Fruit fly (Drosophila melanogaster) whole organism, embryonic: ENCODE data around the gene CG7702.
A peak's percentile ranks its signal among the peaks of the same experiment; 100 is the strongest.

Experiments used
- CG10209 ChIP-seq: fragments of 200-800 bp; sonication (Bioruptor generic); optimal IDR thresholded peaks from 3 replicates; lab custom pipeline; 2017; ENCODE audit warnings: missing biosample characterization, mild to moderate bottlenecking, missing genetic modification characterization, missing genetic modification reagents
- CG11093 ChIP-seq: fragments of 200-800 bp; sonication (Bioruptor generic); IDR thresholded peaks from 3 replicates; pipeline ENCODE4 v1.3.6; 2022; ENCODE audit warnings: missing biosample characterization, missing genetic modification characterization
- CG11456 ChIP-seq: fragments of 200-800 bp; sonication (Bioruptor generic); IDR thresholded peaks from 3 replicates; pipeline ENCODE4 v1.3.6; 2022; ENCODE audit warnings: missing biosample characterization, missing genetic modification characterization
- CG1233 ChIP-seq: fragments of 200-800 bp; sonication (Bioruptor generic); optimal IDR thresholded peaks from 4 replicates; lab custom pipeline; 2018; ENCODE audit warnings: missing biosample characterization, mild to moderate bottlenecking, missing genetic modification characterization
- CG17359 ChIP-seq: fragments of 200-800 bp; sonication (Bioruptor generic); optimal IDR thresholded peaks from 3 replicates; lab custom pipeline; 2018; ENCODE audit warnings: missing biosample characterization, mild to moderate bottlenecking, missing genetic modification characterization, moderate library complexity
- CG2199 ChIP-seq: fragments of 200-800 bp; sonication (Bioruptor generic); IDR thresholded peaks from 3 replicates; pipeline ENCODE4 v1.3.6; 2022; ENCODE audit warnings: missing biosample characterization, missing genetic modification characterization
- CG2875 ChIP-seq: fragments of 200-800 bp; sonication (Bioruptor generic); optimal IDR thresholded peaks from 2 replicates; lab custom pipeline; 2017; ENCODE audit warnings: missing biosample characterization, mild to moderate bottlenecking, missing genetic modification characterization, missing genetic modification reagents
- CG30431 ChIP-seq: fragments of 200-800 bp; sonication (Bioruptor generic); optimal IDR thresholded peaks from 2 replicates; lab custom pipeline; 2017; ENCODE audit warnings: missing biosample characterization, missing genetic modification characterization
- CG31365 ChIP-seq: fragments of 200-800 bp; sonication (Bioruptor generic); optimal IDR thresholded peaks from 2 replicates; lab custom pipeline; 2018; ENCODE audit warnings: missing biosample characterization, mild to moderate bottlenecking, missing genetic modification characterization
- CG31388 ChIP-seq: fragments of 200-800 bp; sonication (Bioruptor generic); optimal IDR thresholded peaks from 2 replicates; lab custom pipeline; 2016; ENCODE audit warnings: missing biosample characterization, missing genetic modification characterization
- CG32532 ChIP-seq: fragments of 200-800 bp; sonication (Bioruptor generic); IDR thresholded peaks from 2 replicates; pipeline ENCODE4 v1.3.6; 2022; ENCODE audit warnings: missing biosample characterization, missing genetic modification characterization
- CG3407 ChIP-seq: fragments of 200-800 bp; sonication (Bioruptor generic); optimal IDR thresholded peaks from 2 replicates; lab custom pipeline; 2018; ENCODE audit warnings: missing biosample characterization, mild to moderate bottlenecking, missing genetic modification characterization
- CG42726 ChIP-seq: fragments of 200-800 bp; sonication (Bioruptor generic); IDR thresholded peaks from 2 replicates; pipeline ENCODE4 v1.3.6; 2022; ENCODE audit warnings: missing biosample characterization, missing genetic modification characterization; ENCODE audit not compliant: partially characterized antibody
- CG7357 ChIP-seq: fragments of 200-800 bp; sonication (Bioruptor generic); IDR thresholded peaks from 3 replicates; pipeline ENCODE4 v1.3.6; 2022; ENCODE audit warnings: missing biosample characterization, missing genetic modification characterization
- CG7987 ChIP-seq: fragments of 200-800 bp; sonication (Bioruptor generic); optimal IDR thresholded peaks from 2 replicates; lab custom pipeline; 2018; ENCODE audit warnings: missing biosample characterization, mild to moderate bottlenecking, missing genetic modification characterization, moderate library complexity
- CG9215 ChIP-seq: fragments of 200-800 bp; sonication (Bioruptor generic); IDR thresholded peaks from 2 replicates; pipeline ENCODE4 v1.3.6; 2022; ENCODE audit warnings: missing biosample characterization, missing genetic modification characterization
- D19B ChIP-seq: fragments of 200-800 bp; sonication (Bioruptor generic); optimal IDR thresholded peaks from 2 replicates; lab custom pipeline; 2017; ENCODE audit warnings: missing biosample characterization, mild to moderate bottlenecking, missing genetic modification characterization
- H2.0 ChIP-seq: fragments of 200-800 bp; sonication (Bioruptor generic); IDR thresholded peaks from 2 replicates; pipeline ENCODE4 v1.3.6; 2022; ENCODE audit warnings: missing biosample characterization, missing genetic modification characterization
- Hey ChIP-seq: fragments of 200-800 bp; sonication (Bioruptor generic); optimal IDR thresholded peaks from 3 replicates; lab custom pipeline; 2018; ENCODE audit warnings: missing biosample characterization, mild to moderate bottlenecking, missing genetic modification characterization
- Hmx ChIP-seq: fragments of 200-800 bp; sonication (Bioruptor generic); optimal IDR thresholded peaks from 2 replicates; lab custom pipeline; 2016; ENCODE audit warnings: missing biosample characterization, missing genetic modification characterization
- Hr3 ChIP-seq: fragments of 200-800 bp; sonication (Bioruptor generic); optimal IDR thresholded peaks from 3 replicates; lab custom pipeline; 2016; ENCODE audit warnings: missing biosample characterization, missing genetic modification characterization
- Hr51 ChIP-seq, 2 experiments: fragments of 200-800 bp; sonication (Bioruptor generic); optimal IDR thresholded peaks; 2 replicates in 1 of 2; 3 replicates in 1 of 2; lab custom pipeline; 2016 to 2018; ENCODE audit warnings: missing biosample characterization in 2 of 2, missing genetic modification characterization in 2 of 2, mild to moderate bottlenecking in 1 of 2, moderate library complexity in 1 of 2
- MESR4 ChIP-seq: fragments of 200-800 bp; sonication (Bioruptor generic); optimal IDR thresholded peaks from 2 replicates; lab custom pipeline; 2018; ENCODE audit warnings: missing biosample characterization, mild to moderate bottlenecking, missing genetic modification characterization, moderate library complexity
- Myb ChIP-seq: fragments of 200-800 bp; sonication (Bioruptor generic); optimal IDR thresholded peaks from 2 replicates; lab custom pipeline; 2016; ENCODE audit warnings: missing biosample characterization, missing genetic modification characterization
- NFAT ChIP-seq: fragments of 200-800 bp; sonication (Bioruptor generic); IDR thresholded peaks from 2 replicates; pipeline ENCODE4 v1.3.6; 2022; ENCODE audit warnings: missing biosample characterization, missing genetic modification characterization
- Optix ChIP-seq: fragments of 200-800 bp; sonication (Bioruptor generic); IDR thresholded peaks from 3 replicates; pipeline ENCODE4 v1.3.6; 2022; ENCODE audit warnings: missing biosample characterization, missing genetic modification characterization
- PHDP ChIP-seq: fragments of 200-800 bp; sonication (Bioruptor generic); optimal IDR thresholded peaks from 3 replicates; lab custom pipeline; 2018; ENCODE audit warnings: missing biosample characterization, mild to moderate bottlenecking, missing genetic modification characterization, moderate library complexity
- Sin3A ChIP-seq: fragments of >200 bp; optimal IDR thresholded peaks from 2 replicates; lab custom pipeline; 2018
- crp ChIP-seq, 2 experiments: fragments of 200-800 bp; sonication (Bioruptor generic); optimal IDR thresholded peaks; 2 replicates in 1 of 2; 3 replicates in 1 of 2; lab custom pipeline; 2017; ENCODE audit warnings: missing biosample characterization in 2 of 2, missing genetic modification characterization in 2 of 2, mild to moderate bottlenecking in 1 of 2, moderate library complexity in 1 of 2
- disco-r ChIP-seq: fragments of 200-800 bp; sonication (Bioruptor generic); optimal IDR thresholded peaks from 2 replicates; lab custom pipeline; 2016; ENCODE audit warnings: missing biosample characterization, missing genetic modification characterization
- dmrt11E ChIP-seq: fragments of 200-800 bp; sonication (Bioruptor generic); optimal IDR thresholded peaks from 3 replicates; lab custom pipeline; 2018; ENCODE audit warnings: missing biosample characterization, mild to moderate bottlenecking, missing genetic modification characterization, moderate library complexity
- fd96Cb ChIP-seq: fragments of 200-800 bp; sonication (Bioruptor generic); optimal IDR thresholded peaks from 2 replicates; lab custom pipeline; 2018; ENCODE audit warnings: missing biosample characterization, mild to moderate bottlenecking, missing genetic modification characterization, moderate library complexity
- gro ChIP-seq: fragments of 200-800 bp; sonication (Bioruptor generic); optimal IDR thresholded peaks from 2 replicates; lab custom pipeline; 2016; ENCODE audit warnings: missing biosample characterization, missing genetic modification characterization
- lola ChIP-seq, 3 experiments: fragments of >200 bp in 2 of 3; fragments of 200-800 bp in 1 of 3; sonication (Bioruptor generic) in 1 of 3; optimal IDR thresholded peaks; 2 replicates each; lab custom pipeline; 2017 to 2019; ENCODE audit warnings: missing biosample characterization in 3 of 3, missing genetic modification characterization in 3 of 3, mild to moderate bottlenecking in 1 of 3, moderate library complexity in 1 of 3
- p53 ChIP-seq: fragments of 200-800 bp; sonication (Bioruptor generic); optimal IDR thresholded peaks from 2 replicates; lab custom pipeline; 2016; ENCODE audit warnings: missing biosample characterization, missing genetic modification characterization
- peb ChIP-seq: fragments of 200-800 bp; sonication (Bioruptor generic); IDR thresholded peaks from 2 replicates; pipeline ENCODE4 v1.3.6; 2022; ENCODE audit warnings: missing biosample characterization, missing genetic modification characterization
- pum ChIP-seq: fragments of 200-800 bp; sonication (Bioruptor generic); optimal IDR thresholded peaks from 2 replicates; lab custom pipeline; 2016; ENCODE audit warnings: missing biosample characterization, missing genetic modification characterization
- salm ChIP-seq: fragments of 200-800 bp; sonication (Bioruptor generic); optimal IDR thresholded peaks from 2 replicates; lab custom pipeline; 2018; ENCODE audit warnings: missing biosample characterization, mild to moderate bottlenecking, missing genetic modification characterization
- sc ChIP-seq, 3 experiments: fragments of >200 bp in 2 of 3; fragments of 200-800 bp in 1 of 3; sonication (Bioruptor generic) in 1 of 3; optimal IDR thresholded peaks; 2 replicates in 2 of 3; 3 replicates in 1 of 3; lab custom pipeline; 2017; ENCODE audit warnings: mild to moderate bottlenecking in 1 of 3, missing biosample characterization in 1 of 3, missing genetic modification characterization in 1 of 3, missing genetic modification reagents in 1 of 3
- sd ChIP-seq: fragments of 200-800 bp; sonication (Bioruptor generic); optimal IDR thresholded peaks from 3 replicates; lab custom pipeline; 2018; ENCODE audit warnings: missing biosample characterization, mild to moderate bottlenecking, missing genetic modification characterization, moderate library complexity
- sr ChIP-seq: fragments of 200-800 bp; sonication (Bioruptor generic); IDR thresholded peaks from 3 replicates; pipeline ENCODE4 v1.3.6; 2022; ENCODE audit warnings: missing biosample characterization, missing genetic modification characterization
- stwl ChIP-seq: fragments of 200-800 bp; sonication (Bioruptor generic); optimal IDR thresholded peaks from 3 replicates; lab custom pipeline; 2018; ENCODE audit warnings: missing biosample characterization, mild to moderate bottlenecking, missing genetic modification characterization, moderate library complexity
- tio ChIP-seq: fragments of 200-800 bp; sonication (Bioruptor generic); optimal IDR thresholded peaks from 2 replicates; lab custom pipeline; 2017; ENCODE audit warnings: missing biosample characterization, missing genetic modification characterization, inconsistent platforms
- tna ChIP-seq: fragments of 200-800 bp; sonication (Bioruptor generic); IDR thresholded peaks from 2 replicates; pipeline ENCODE4 v1.3.6; 2022; ENCODE audit warnings: missing biosample characterization, missing genetic modification characterization; ENCODE audit not compliant: partially characterized antibody
- trem ChIP-seq: fragments of 200-800 bp; optimal IDR thresholded peaks from 3 replicates; lab custom pipeline; 2019; ENCODE audit warnings: missing biosample characterization, mild to moderate bottlenecking, missing genetic modification characterization, moderate library complexity
- wor ChIP-seq: fragments of 200-800 bp; sonication (Bioruptor generic); IDR thresholded peaks from 2 replicates; pipeline ENCODE4 v1.3.6; 2022; ENCODE audit warnings: missing biosample characterization, missing genetic modification characterization
- zen2 ChIP-seq: fragments of 200-800 bp; sonication (Bioruptor generic); IDR thresholded peaks from 3 replicates; pipeline ENCODE4 v1.3.6; 2022; ENCODE audit warnings: missing biosample characterization, missing genetic modification characterization; ENCODE audit not compliant: partially characterized antibody
- zf30C ChIP-seq: fragments of 200-800 bp; sonication (Bioruptor generic); optimal IDR thresholded peaks from 3 replicates; lab custom pipeline; 2018; ENCODE audit warnings: missing biosample characterization, mild to moderate bottlenecking, missing genetic modification characterization
- zfh2 ChIP-seq: fragments of 200-800 bp; sonication (Bioruptor generic); optimal IDR thresholded peaks from 2 replicates; lab custom pipeline; 2016; ENCODE audit warnings: missing biosample characterization, missing genetic modification characterization

CG7702 gene

DNA sequence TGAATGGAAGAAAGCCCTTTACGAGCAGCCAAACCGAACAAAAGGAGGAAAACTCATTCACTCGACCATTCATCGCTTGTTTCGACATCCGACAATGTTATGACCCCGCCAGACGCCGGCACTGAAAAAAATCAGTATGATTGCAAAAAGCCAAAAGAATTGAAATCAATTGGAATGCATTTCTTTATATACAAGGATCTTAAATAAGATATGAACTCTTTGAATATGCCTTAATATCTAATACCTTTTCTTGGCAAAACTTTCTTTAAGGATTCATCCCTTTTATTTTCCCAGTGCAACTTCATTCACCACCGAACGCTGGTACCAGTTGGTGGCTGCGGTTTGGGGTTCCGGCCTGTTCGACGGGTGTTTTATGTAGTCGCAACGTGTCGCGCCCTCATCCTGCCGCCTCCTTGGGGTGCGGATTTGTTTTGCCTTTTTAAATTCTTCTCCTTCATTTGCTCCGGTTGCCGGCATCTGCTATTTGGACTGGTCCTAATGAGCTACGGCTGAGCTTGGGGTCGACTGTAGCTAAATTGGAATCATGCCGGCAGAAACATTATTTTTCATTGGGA, 50.7 kb downstream of the CG7702 start (continued):
- TF ChIP-seq CG30431 (GFP tag; lab: Kevin White, UChicago) (peak; percentile 55), trem (tag; lab: Kevin White, UChicago) (peak; percentile 63), CG32532 (GFP tag; lab: Robert Waterston, UW) (peak; percentile 87), MESR4 (GFP tag; lab: Kevin White, UChicago) (peak; percentile 13), zf30C (peak; percentile 82), Hr3 (GFP tag; lab: Kevin White, UChicago) (peak; percentile 75), CG7357 (GFP tag; lab: Robert Waterston, UW) (peak; percentile 70), disco-r (GFP tag; lab: Kevin White, UChicago) (peak; percentile 70), Hmx (peak; percentile 46), pum (GFP tag; lab: Kevin White, UChicago) (peak; percentile 73), sd (tag; lab: Kevin White, UChicago) (no peak), CG11456 (GFP tag; lab: Robert Waterston, UW) (peak; percentile 85), p53 (GFP tag; lab: Kevin White, UChicago) (peak; percentile 49), tio (peak; percentile 66), stwl (no peak), Sin3A (lab: Kevin White, UChicago) (no peak), peb (GFP tag; lab: Robert Waterston, UW) (peak; percentile 70), fd96Cb (tag; lab: Kevin White, UChicago) (peak; percentile 83), CG31388 (no peak), CG7987 (GFP tag; lab: Kevin White, UChicago) (peak; percentile 4), D19B (peak; percentile 53), sr (GFP tag; lab: Robert Waterston, UW) (no peak), CG1233 (peak; percentile 79), crp (GFP tag; optimal IDR thresholded peaks at IDR 0.05; lab: Kevin White, UChicago) (peak in 1 of 2 experiments; percentile 18), dmrt11E (tag; lab: Kevin White, UChicago) (peak; percentile 52), H2.0 (GFP tag; lab: Robert Waterston, UW) (peak; percentile 73), Myb (GFP tag; lab: Kevin White, UChicago) (peak; percentile 59), gro (peak; percentile 89), CG10209 (GFP tag; lab: Kevin White, UChicago) (peak; percentile 86), lola (GFP tag; optimal IDR thresholded peaks at IDR 0.05; lab: Kevin White, UChicago) (peak in 1 of 3 experiments; percentile 63), NFAT (peak; percentile 64), CG42726 (GFP tag; lab: Robert Waterston, UW) (no peak), CG9215 (GFP tag; lab: Robert Waterston, UW) (peak; percentile 63), CG11093 (GFP tag; lab: Robert Waterston, UW) (peak; percentile 52; the same call in 1 of the 3 replicates), CG3407 (GFP tag; lab: Kevin White, UChicago) (peak; percentile 70), PHDP (peak; percentile 93), zfh2 (GFP tag; lab: Kevin White, UChicago) (peak; percentile 78), Hey (tag; lab: Kevin White, UChicago) (peak; percentile 91), sc (optimal IDR thresholded peaks at IDR 0.05; lab: Kevin White, UChicago) (no peak), sc (GFP tag; optimal IDR thresholded peaks at IDR 0.05; lab: Kevin White, UChicago) (peak; percentile 58), salm (peak; percentile 65), CG2199 (GFP tag; lab: Robert Waterston, UW) (no peak), tna (no peak), Hr51 (GFP tag; optimal IDR thresholded peaks at IDR 0.05; lab: Kevin White, UChicago) (peak; percentile 67 to 89), CG31365 (tag; lab: Kevin White, UChicago) (peak; percentile 75), wor (GFP tag; lab: Robert Waterston, UW) (peak; percentile 74), CG2875 (peak; percentile 71), CG17359 (tag; lab: Kevin White, UChicago) (peak; percentile 90), Optix (GFP tag; lab: Robert Waterston, UW) (peak; percentile 66; the same call in 1 of the 3 replicates), zen2 (GFP tag; lab: Robert Waterston, UW) (no peak)
